Worm (Caenorhabditis elegans): ENCODE results near the gene mig-15.
A peak's percentile ranks its signal among the peaks of the same experiment; 100 is the strongest.

The mig-15 gene

DNA sequence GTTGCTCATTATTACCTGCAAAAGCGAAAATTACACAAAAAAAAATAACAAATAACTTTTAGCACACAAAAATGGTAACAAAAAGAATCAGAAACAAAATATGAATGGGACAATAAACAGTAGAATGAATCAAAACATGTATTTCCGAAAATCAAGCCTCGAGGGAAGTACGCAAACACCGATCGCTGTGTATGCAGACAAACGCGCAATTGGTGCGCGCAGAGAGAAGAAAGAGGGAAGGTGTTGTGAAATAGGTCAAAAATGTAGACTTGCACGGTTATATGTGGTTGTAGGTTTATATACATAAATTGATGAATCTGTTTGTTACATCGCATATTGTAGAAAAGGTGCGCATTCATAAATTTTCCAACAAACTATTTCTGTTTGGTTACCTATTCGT, 8.7 kb downstream of the mig-15 start, which contains the start of gene cdk-11.2:
Gene cdk-11.2, minus strand, starts transcription at position 23 of the 400 bp plus-strand sequence.
- TF ChIP-seq zag-1 (tag; optimal IDR thresholded peaks at IDR 0.05) (no peak), skn-1 (tag; optimal IDR thresholded peaks at IDR 0.05) (peak; percentile 35), tbx-2 (tag; optimal IDR thresholded peaks at IDR 0.05) (no peak), pqm-1 (tag; optimal IDR thresholded peaks at IDR 0.05) (peak; percentile 6), unc-62 (GFP tag; optimal IDR thresholded peaks at IDR 0.05) (no peak), nfya-1 (tag; optimal IDR thresholded peaks at IDR 0.05; ENCODE audit: insufficient read depth) (peak; percentile 80), lin-15B (tag; optimal IDR thresholded peaks at IDR 0.05) (peak; percentile 44), egl-27 (tag; optimal IDR thresholded peaks at IDR 0.05) (no peak), eor-1 (tag; optimal IDR thresholded peaks at IDR 0.05) (no peak), elt-1 (tag; optimal IDR thresholded peaks at IDR 0.05) (no peak), jun-1 (tag; optimal IDR thresholded peaks at IDR 0.05) (peak; percentile 29), elt-2 (tag; optimal IDR thresholded peaks at IDR 0.05) (peak; percentile 47), ceh-16 (tag; optimal IDR thresholded peaks at IDR 0.05) (no peak), R02D3.7 (tag; optimal IDR thresholded peaks at IDR 0.05) (peak; percentile 13), nhr-23 (tag; optimal IDR thresholded peaks at IDR 0.05) (peak; percentile 85), ceh-9 (tag; optimal IDR thresholded peaks at IDR 0.05) (no peak), elt-3 (tag; optimal IDR thresholded peaks at IDR 0.05) (no peak), nhr-76 (tag; optimal IDR thresholded peaks at IDR 0.05) (no peak), unc-39 (tag; optimal IDR thresholded peaks at IDR 0.05) (no peak), aly-2 (tag; optimal IDR thresholded peaks at IDR 0.05) (no peak), lsy-12 (tag; optimal IDR thresholded peaks at IDR 0.05) (no peak), fos-1 (tag; optimal IDR thresholded peaks at IDR 0.05) (no peak), nhr-12 (tag; optimal IDR thresholded peaks at IDR 0.05) (no peak), pha-4 (tag; optimal IDR thresholded peaks at IDR 0.05) (peak; percentile 78), snpc-4 (tag; optimal IDR thresholded peaks at IDR 0.05) (peak; percentile 76), ztf-11 (tag; optimal IDR thresholded peaks at IDR 0.05) (no peak), daf-12 (tag; optimal IDR thresholded peaks at IDR 0.05) (no peak), mml-1 (tag; optimal IDR thresholded peaks at IDR 0.05) (no peak), nhr-43 (tag; optimal IDR thresholded peaks at IDR 0.05; ENCODE audit: poor library complexity, severe bottlenecking) (no peak), sea-2 (GFP tag; optimal IDR thresholded peaks at IDR 0.05) (peak; percentile 43), nhr-67 (tag; optimal IDR thresholded peaks at IDR 0.05) (no peak), fkh-10 (GFP tag; optimal IDR thresholded peaks at IDR 0.05) (no peak), ceh-28 (tag; optimal IDR thresholded peaks at IDR 0.05) (no peak), ceh-82 (tag; optimal IDR thresholded peaks at IDR 0.05) (no peak), hmg-11 (tag; optimal IDR thresholded peaks at IDR 0.05) (peak; percentile 72), ztf-4 (tag; optimal IDR thresholded peaks at IDR 0.05) (no peak), nhr-28 (tag; optimal IDR thresholded peaks at IDR 0.05) (no peak), nhr-77 (tag; optimal IDR thresholded peaks at IDR 0.05) (no peak), lin-39 (tag; optimal IDR thresholded peaks at IDR 0.05) (no peak), ama-1 (optimal IDR thresholded peaks at IDR 0.05) (no peak), nhr-11 (tag; optimal IDR thresholded peaks at IDR 0.05) (no peak), nhr-25 (tag; optimal IDR thresholded peaks at IDR 0.05) (peak; percentile 89), nhr-237 (tag; optimal IDR thresholded peaks at IDR 0.05) (no peak), egl-5 (tag; optimal IDR thresholded peaks at IDR 0.05) (peak; percentile 57), fkh-2 (tag; optimal IDR thresholded peaks at IDR 0.05) (no peak), ZK546.5 (tag; optimal IDR thresholded peaks at IDR 0.05) (no peak), mdl-1 (tag; optimal IDR thresholded peaks at IDR 0.05) (no peak)

- TF ChIP-seq lin-15B (tag; optimal IDR thresholded peaks at IDR 0.05) (no peak), nhr-43 (tag; optimal IDR thresholded peaks at IDR 0.05; ENCODE audit: poor library complexity, severe bottlenecking) (no peak), ceh-9 (tag; optimal IDR thresholded peaks at IDR 0.05) (no peak), ceh-16 (tag; optimal IDR thresholded peaks at IDR 0.05) (no peak), ceh-28 (tag; optimal IDR thresholded peaks at IDR 0.05) (no peak), elt-2 (tag; optimal IDR thresholded peaks at IDR 0.05) (no peak), daf-12 (tag; optimal IDR thresholded peaks at IDR 0.05) (no peak), mml-1 (tag; optimal IDR thresholded peaks at IDR 0.05) (no peak), fkh-10 (GFP tag; optimal IDR thresholded peaks at IDR 0.05) (no peak), mdl-1 (tag; optimal IDR thresholded peaks at IDR 0.05) (no peak), egl-5 (tag; optimal IDR thresholded peaks at IDR 0.05) (no peak), pha-4 (tag; optimal IDR thresholded peaks at IDR 0.05) (no peak), ztf-4 (tag; optimal IDR thresholded peaks at IDR 0.05) (no peak), fkh-2 (tag; optimal IDR thresholded peaks at IDR 0.05) (no peak), fos-1 (tag; optimal IDR thresholded peaks at IDR 0.05) (no peak), ZK546.5 (tag; optimal IDR thresholded peaks at IDR 0.05) (no peak), nhr-67 (tag; optimal IDR thresholded peaks at IDR 0.05) (no peak), elt-3 (tag; optimal IDR thresholded peaks at IDR 0.05) (no peak)
Observed at ce11 chrX:10412425-10412824, 16.0 kb downstream of the mig-15 start, which contains the start of gene acr-8. acr-8 (plus strand) TSS chrX:10412725.
